Fruit fly (Drosophila melanogaster): ENCODE data around the gene Ilp8.

The Ilp8 gene

DNA sequence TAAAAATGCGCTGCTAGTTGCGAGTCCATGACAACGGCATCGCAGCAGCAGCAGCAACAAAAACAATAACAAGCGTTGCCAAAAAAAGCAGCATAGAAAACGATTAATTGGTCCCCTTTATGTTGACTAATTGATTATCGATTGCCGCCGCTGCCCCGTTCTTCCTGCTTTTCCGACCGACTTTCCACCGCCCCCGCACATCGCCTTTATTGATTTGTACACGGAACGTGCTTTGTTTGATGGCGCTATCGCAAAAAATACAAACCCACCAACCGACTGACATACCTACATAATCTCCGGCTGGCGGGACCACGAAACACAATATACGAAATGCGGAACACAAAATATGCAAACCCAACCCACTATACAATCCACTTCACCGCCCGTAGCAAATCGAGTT, 19.6 kb upstream of the Ilp8 start:
- TF ChIP-seq CG9139 (GFP tag; optimal IDR thresholded peaks at IDR 0.05): no peak

DNA sequence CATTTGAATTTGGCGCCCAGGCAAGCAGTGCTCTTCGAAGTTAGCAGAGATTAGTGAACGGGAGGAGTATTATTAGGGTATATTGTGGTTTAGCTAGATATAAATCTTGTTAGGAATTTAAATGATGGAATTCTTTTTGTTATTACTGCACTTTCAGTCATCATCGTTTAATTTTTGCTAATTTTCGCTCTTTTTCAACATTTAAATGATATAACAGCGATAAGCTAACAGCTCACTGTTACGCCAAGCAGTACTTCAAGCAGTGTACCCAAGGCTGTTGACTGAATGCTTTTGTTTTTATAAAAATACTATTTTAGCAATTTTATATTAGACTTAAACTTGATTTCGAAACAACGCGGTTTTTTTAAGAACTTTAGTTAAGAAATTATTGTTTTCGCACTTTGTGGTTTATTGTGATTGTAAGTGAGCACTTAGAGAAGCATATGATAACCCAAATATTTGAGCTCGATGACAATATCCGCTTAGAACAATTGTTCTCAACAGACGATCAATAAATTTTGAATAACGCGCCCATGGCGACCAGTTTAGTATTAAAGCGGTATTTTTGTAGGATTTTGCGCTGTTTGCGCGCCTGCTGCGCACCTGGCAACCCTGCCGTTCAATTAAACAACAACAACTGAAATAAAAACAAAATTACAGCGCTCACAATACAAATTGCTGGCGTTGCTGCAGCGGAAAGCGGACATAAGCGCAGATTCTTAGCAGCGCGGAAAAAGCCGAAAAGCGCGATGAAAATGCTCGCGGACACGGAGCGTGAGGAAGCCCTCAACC, 19.0 kb upstream of the Ilp8 start:
- no peak for TF ChIP-seq CG11902 (GFP tag; optimal IDR thresholded peaks at IDR 0.05)
- TF ChIP-seq CG1621 (tag; optimal IDR thresholded peaks at IDR 0.05): no peak
- no peak for TF ChIP-seq CG10669 (GFP tag; optimal IDR thresholded peaks at IDR 0.05)
- TF ChIP-seq acj6 (GFP tag; optimal IDR thresholded peaks at IDR 0.05): no peak
- no peak for TF ChIP-seq CG8119 (GFP tag; IDR thresholded peaks at IDR 0.05)
- no peak for TF ChIP-seq CG8319 (GFP tag; optimal IDR thresholded peaks at IDR 0.05)
- TF ChIP-seq CG4318 (GFP tag; optimal IDR thresholded peaks at IDR 0.05): no peak
- no peak for TF ChIP-seq pdm3 (GFP tag; optimal IDR thresholded peaks at IDR 0.05)
- no peak for TF ChIP-seq esn (GFP tag; optimal IDR thresholded peaks at IDR 0.05)
- no peak for TF ChIP-seq Eip75B (GFP tag; optimal IDR thresholded peaks at IDR 0.05)
- TF ChIP-seq spab (GFP tag; optimal IDR thresholded peaks at IDR 0.05): no peak
- no peak for TF ChIP-seq CG11762 (GFP tag; optimal IDR thresholded peaks at IDR 0.05; ENCODE audit: insufficient read depth)
- TF ChIP-seq Smox (GFP tag; optimal IDR thresholded peaks at IDR 0.05): no peak
- TF ChIP-seq ss (GFP tag; optimal IDR thresholded peaks at IDR 0.05): no peak
- no peak for TF ChIP-seq fd85E (GFP tag; optimal IDR thresholded peaks at IDR 0.05)
- no peak for TF ChIP-seq CG11294 (GFP tag; IDR thresholded peaks at IDR 0.05)
- TF ChIP-seq achi (GFP tag; optimal IDR thresholded peaks at IDR 0.05): no peak
- no peak for TF ChIP-seq CG6792 (GFP tag; optimal IDR thresholded peaks at IDR 0.05)
- TF ChIP-seq net (GFP tag; optimal IDR thresholded peaks at IDR 0.05): no peak
- TF ChIP-seq CG6854 (GFP tag; optimal IDR thresholded peaks at IDR 0.05): peak; percentile 32
- TF ChIP-seq Sox14 (GFP tag; optimal IDR thresholded peaks at IDR 0.05): peak; percentile 14
- TF ChIP-seq vri (GFP tag; optimal IDR thresholded peaks at IDR 0.05): no peak
- no peak for TF ChIP-seq Hr4 (GFP tag; optimal IDR thresholded peaks at IDR 0.05)
- no peak for TF ChIP-seq CG34406 (GFP tag; optimal IDR thresholded peaks at IDR 0.05)
- peak; percentile 4 for TF ChIP-seq cyc (GFP tag; optimal IDR thresholded peaks at IDR 0.05)
- TF ChIP-seq OdsH (GFP tag; optimal IDR thresholded peaks at IDR 0.05): no peak
- no peak for TF ChIP-seq Ets96B (tag; optimal IDR thresholded peaks at IDR 0.05)
- peak; percentile 3 for TF ChIP-seq fkh (GFP tag; optimal IDR thresholded peaks at IDR 0.05)
- TF ChIP-seq Eip78C (GFP tag): peak; percentile 19
- no peak for TF ChIP-seq CG15336 (GFP tag; IDR thresholded peaks at IDR 0.05)
- no peak for TF ChIP-seq CG7368 (GFP tag; optimal IDR thresholded peaks at IDR 0.05)
- no peak for TF ChIP-seq dsx (GFP tag; optimal IDR thresholded peaks at IDR 0.05; ENCODE audit: poor library complexity, severe bottlenecking)
- TF ChIP-seq Eip93F (GFP tag; optimal IDR thresholded peaks at IDR 0.05): no peak
- TF ChIP-seq CG6808 (GFP tag; optimal IDR thresholded peaks at IDR 0.05): no peak
- TF ChIP-seq CG3919 (GFP tag; optimal IDR thresholded peaks at IDR 0.05): peak; percentile 4
- no peak for TF ChIP-seq Ets21C (GFP tag; optimal IDR thresholded peaks at IDR 0.05)
- no peak for TF ChIP-seq Gug (GFP tag; IDR thresholded peaks at IDR 0.05)
- TF ChIP-seq Sox15 (GFP tag; optimal IDR thresholded peaks at IDR 0.05): no peak
- TF ChIP-seq CG6276 (GFP tag; optimal IDR thresholded peaks at IDR 0.05): no peak
- no peak for TF ChIP-seq fd59A (GFP tag; optimal IDR thresholded peaks at IDR 0.05)
- no peak for TF ChIP-seq CG6163 (GFP tag; IDR thresholded peaks at IDR 0.05)
- no peak for TF ChIP-seq CG10631 (GFP tag; optimal IDR thresholded peaks at IDR 0.05)
- TF ChIP-seq Blimp-1 (GFP tag; optimal IDR thresholded peaks at IDR 0.05): no peak
- TF ChIP-seq topi (GFP tag; optimal IDR thresholded peaks at IDR 0.05): no peak
- TF ChIP-seq eg (GFP tag; IDR thresholded peaks at IDR 0.05): no peak
- TF ChIP-seq Sox102F (GFP tag; optimal IDR thresholded peaks at IDR 0.05): no peak

Measured in whole organism, prepupa.